Worm (Caenorhabditis elegans): ENCODE measurements around the gene lgc-38.

Gene lgc-38

ce11 chrIII:6989201-6989600 is 19.7 kb upstream of the lgc-38 start (continued):
- TF ChIP-seq ZK546.5 (tag; optimal IDR thresholded peaks at IDR 0.05) (no peak), Y5F2A.4 (GFP tag; optimal IDR thresholded peaks at IDR 0.05) (no peak), nhr-76 (tag; optimal IDR thresholded peaks at IDR 0.05) (no peak), lir-3 (tag; optimal IDR thresholded peaks at IDR 0.05) (no peak), lin-38 (GFP tag; IDR thresholded peaks at IDR 0.05) (no peak), nhr-77 (tag; optimal IDR thresholded peaks at IDR 0.05) (peak; percentile 34), daf-12 (tag; optimal IDR thresholded peaks at IDR 0.05) (no peak), egl-43 (GFP tag; IDR thresholded peaks at IDR 0.05) (no peak), ces-1 (GFP tag; optimal IDR thresholded peaks at IDR 0.05) (no peak), unc-62 (GFP tag; optimal IDR thresholded peaks at IDR 0.05 in 1 of 2) (peak in 1 of 2 experiments; percentile 38), unc-62 (tag; optimal IDR thresholded peaks at IDR 0.05) (no peak), nhr-42 (GFP tag; IDR thresholded peaks at IDR 0.05) (no peak), nhr-28 (tag; optimal IDR thresholded peaks at IDR 0.05) (peak; percentile 51), daf-8 (GFP tag; IDR thresholded peaks at IDR 0.05) (no peak), nhr-11 (tag; optimal IDR thresholded peaks at IDR 0.05) (no peak), hlh-11 (tag; optimal IDR thresholded peaks at IDR 0.05) (peak; percentile 33), vab-7 (GFP tag; IDR thresholded peaks at IDR 0.05) (no peak), skn-1 (tag; optimal IDR thresholded peaks at IDR 0.05) (no peak)

DNA sequence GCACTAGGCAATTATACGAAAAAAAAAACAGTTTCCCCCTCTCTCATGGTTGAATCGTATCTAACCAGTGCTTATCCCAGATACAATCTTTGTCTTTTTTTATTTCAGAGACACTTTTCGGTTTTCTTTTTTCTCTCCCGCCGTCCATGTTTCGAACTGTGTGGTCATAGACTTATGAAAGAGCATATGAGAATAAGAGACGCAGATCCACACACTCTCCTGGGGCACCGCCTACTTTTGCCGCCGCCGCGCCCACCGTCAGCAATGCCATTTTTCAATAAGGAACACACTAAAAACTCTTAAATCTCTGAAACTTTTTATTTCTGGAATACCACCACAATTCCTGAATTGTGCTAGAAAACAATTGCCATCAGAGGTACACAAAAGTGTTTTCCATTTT is 19.0 kb upstream of the lgc-38 start, which contains the start of gene prk-1:
TSS of gene prk-1 (plus strand) at position 269 of the 400 bp plus-strand sequence.
- TF ChIP-seq skn-1 (tag; optimal IDR thresholded peaks at IDR 0.05) (no peak), D1046.2 (GFP tag; IDR thresholded peaks at IDR 0.05) (no peak), nhr-41 (GFP tag; IDR thresholded peaks at IDR 0.05) (no peak), egl-27 (tag; optimal IDR thresholded peaks at IDR 0.05) (no peak), cey-2 (tag; optimal IDR thresholded peaks at IDR 0.05; ENCODE audit: borderline replicate concordance, insufficient read depth) (no peak), saeg-2 (GFP tag; IDR thresholded peaks at IDR 0.05) (no peak), F37D6.2 (tag; optimal IDR thresholded peaks at IDR 0.05) (no peak), F26F4.8 (GFP tag; conservative IDR thresholded peaks at IDR 0.05) (no peak), T26A8.4 (GFP tag; IDR thresholded peaks at IDR 0.05) (peak; percentile 55; the same call in 1 of the 2 replicates), lin-39 (tag; optimal IDR thresholded peaks at IDR 0.05) (no peak), php-3 (GFP tag; IDR thresholded peaks at IDR 0.05) (no peak), lin-1 (GFP tag; IDR thresholded peaks at IDR 0.05) (no peak), nhr-28 (tag; optimal IDR thresholded peaks at IDR 0.05) (peak; percentile 7), hlh-11 (tag; optimal IDR thresholded peaks at IDR 0.05) (peak; percentile 12), zfp-3 (GFP tag; conservative IDR thresholded peaks at IDR 0.05) (no peak), F49E8.2 (tag; optimal IDR thresholded peaks at IDR 0.05; ENCODE audit: borderline replicate concordance) (no peak), mes-2 (tag; optimal IDR thresholded peaks at IDR 0.05; ENCODE audit: poor library complexity, severe bottlenecking) (peak; percentile 2), arid-1 (GFP tag; conservative IDR thresholded peaks at IDR 0.05) (no peak)

DNA sequence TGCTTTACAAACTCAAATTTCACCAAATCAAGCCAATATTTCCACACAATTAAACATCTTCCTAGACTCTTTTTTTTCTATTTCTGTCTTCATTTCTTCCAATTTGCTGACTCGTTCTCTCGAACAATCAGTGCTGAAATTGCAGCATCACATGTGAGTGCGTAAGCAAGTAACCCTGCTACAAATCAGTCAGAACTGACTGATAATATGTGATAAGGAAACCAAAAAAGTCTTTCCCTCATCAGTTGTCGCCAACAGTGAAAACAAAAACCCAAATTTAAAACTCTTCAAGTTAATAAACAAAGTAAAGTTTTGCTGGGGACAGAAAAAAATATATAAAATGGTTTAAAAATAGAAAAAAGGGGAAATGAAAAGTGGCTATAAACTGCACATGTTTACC is 17.5 kb upstream of the lgc-38 start:
- peak in 1 of 2 experiments; percentile 16 for TF ChIP-seq mdl-1 (tag; optimal IDR thresholded peaks at IDR 0.05)
- peak in 1 of 2 experiments; percentile 1 for TF ChIP-seq daf-16 (GFP tag; optimal IDR thresholded peaks at IDR 0.05)
- TF ChIP-seq daf-16 (tag; optimal IDR thresholded peaks at IDR 0.05) = peak; percentile 80
- TF ChIP-seq dmd-6 (GFP tag; IDR thresholded peaks at IDR 0.05) = peak; percentile 66
- no peak for TF ChIP-seq Y48G9A.11 (GFP tag; IDR thresholded peaks at IDR 0.05)
- peak; percentile 47 for TF ChIP-seq nhr-77 (tag; optimal IDR thresholded peaks at IDR 0.05)
- TF ChIP-seq snpc-1.2 (GFP tag; IDR thresholded peaks at IDR 0.05) = no peak
- no peak for TF ChIP-seq nhr-11 (tag; optimal IDR thresholded peaks at IDR 0.05)
- TF ChIP-seq nhr-28 (tag; optimal IDR thresholded peaks at IDR 0.05) = peak; percentile 73
- TF ChIP-seq mes-2 (tag; optimal IDR thresholded peaks at IDR 0.05; ENCODE audit: poor library complexity, severe bottlenecking) = no peak
- peak; percentile 74 for TF ChIP-seq hlh-11 (tag; optimal IDR thresholded peaks at IDR 0.05)
- TF ChIP-seq php-3 (GFP tag; IDR thresholded peaks at IDR 0.05) = peak; percentile 24; the same call in 1 of the 2 replicates
- TF ChIP-seq pqm-1 (tag; optimal IDR thresholded peaks at IDR 0.05) = peak; percentile 87
- TF ChIP-seq hlh-30 (tag; optimal IDR thresholded peaks at IDR 0.05; ENCODE audit: insufficient read depth) = peak; percentile 30
- TF ChIP-seq ces-1 (GFP tag; optimal IDR thresholded peaks at IDR 0.05) = no peak
- peak; percentile 71 for TF ChIP-seq dve-1 (tag; optimal IDR thresholded peaks at IDR 0.05; ENCODE audit: insufficient read depth)

Measured in whole organism, L4 larva.